Worm (Caenorhabditis elegans): ENCODE results near the gene cpt-6.

ce11 chrV:6453122-6453521 is 40.6 kb downstream of the cpt-6 start, which contains the start of gene acl-9:
- TF ChIP-seq lin-35 (GFP tag; optimal IDR thresholded peaks at IDR 0.05) (no peak), bed-1 (GFP tag; IDR thresholded peaks at IDR 0.05) (no peak), F23B12.7 (tag; optimal IDR thresholded peaks at IDR 0.05; ENCODE audit: insufficient read depth) (no peak), snpc-4 (GFP tag; optimal IDR thresholded peaks at IDR 0.05) (no peak), snpc-4 (tag; optimal IDR thresholded peaks at IDR 0.05) (no peak), T07F8.4 (tag; optimal IDR thresholded peaks at IDR 0.05) (no peak), pha-4 (tag; optimal IDR thresholded peaks at IDR 0.05) (no peak), tbx-9 (tag; optimal IDR thresholded peaks at IDR 0.05; ENCODE audit: borderline replicate concordance) (no peak)
